Fruit fly (Drosophila melanogaster): ENCODE data around the gene CG34296.

- TF ChIP-seq Pif1A (GFP tag; optimal IDR thresholded peaks at IDR 0.05) (no peak), Snoo (tag; optimal IDR thresholded peaks at IDR 0.05) (no peak)
Observed at dm6 chr3R:29682152-29682600, 40.2 kb upstream of the CG34296 start, which contains the start of the genes CG7582 and Gycalpha99B.
